Worm (Caenorhabditis elegans): Measurements from ENCODE around the gene Y25C1A.13.

Gene Y25C1A.13

ce11 chrII:3066401-3066800 lies 44.6 kb downstream of the Y25C1A.13 start:
- TF ChIP-seq egl-27 (tag; optimal IDR thresholded peaks at IDR 0.05) (no peak), irx-1 (tag; optimal IDR thresholded peaks at IDR 0.05) (no peak), sup-37 (GFP tag; optimal IDR thresholded peaks at IDR 0.05) (no peak), nhr-90 (tag; optimal IDR thresholded peaks at IDR 0.05; ENCODE audit: poor library complexity) (no peak), egl-13 (tag; optimal IDR thresholded peaks at IDR 0.05) (no peak), ces-1 (GFP tag; optimal IDR thresholded peaks at IDR 0.05) (no peak), lin-39 (tag; optimal IDR thresholded peaks at IDR 0.05) (no peak), nhr-76 (tag; optimal IDR thresholded peaks at IDR 0.05) (no peak), jun-1 (tag; optimal IDR thresholded peaks at IDR 0.05) (no peak), F16B12.6 (tag; optimal IDR thresholded peaks at IDR 0.05) (no peak), nhr-12 (tag; optimal IDR thresholded peaks at IDR 0.05) (no peak), grh-1 (GFP tag; IDR thresholded peaks at IDR 0.05) (no peak), ets-5 (GFP tag; IDR thresholded peaks at IDR 0.05) (no peak), hlh-17 (GFP tag; optimal IDR thresholded peaks at IDR 0.05; ENCODE audit: borderline replicate concordance) (no peak), xbp-1 (tag; optimal IDR thresholded peaks at IDR 0.05) (no peak), aly-2 (tag; optimal IDR thresholded peaks at IDR 0.05) (no peak), nhr-77 (tag; optimal IDR thresholded peaks at IDR 0.05) (no peak), dpl-1 (GFP tag; optimal IDR thresholded peaks at IDR 0.05) (no peak)

- TF ChIP-seq efl-1 (optimal IDR thresholded peaks at IDR 0.05): no peak
- peak in 1 of 2 experiments; percentile 90 for TF ChIP-seq efl-1 (GFP tag; optimal IDR thresholded peaks at IDR 0.05 in 1 of 2)
- no peak for TF ChIP-seq nhr-77 (tag; optimal IDR thresholded peaks at IDR 0.05)
- TF ChIP-seq nhr-85 (tag): peak; percentile 35
Observed at ce11 chrII:3065086-3065485, 46.0 kb downstream of the Y25C1A.13 start.

- TF ChIP-seq C34B4.2 (tag; optimal IDR thresholded peaks at IDR 0.05) (no peak), ets-5 (GFP tag; IDR thresholded peaks at IDR 0.05) (no peak), nhr-11 (tag; optimal IDR thresholded peaks at IDR 0.05) (no peak), nhr-71 (tag; optimal IDR thresholded peaks at IDR 0.05) (no peak), nhr-19 (GFP tag; conservative IDR thresholded peaks at IDR 0.05) (no peak), nhr-47 (tag; optimal IDR thresholded peaks at IDR 0.05) (no peak), efl-1 (optimal IDR thresholded peaks at IDR 0.05) (no peak), efl-1 (GFP tag; optimal IDR thresholded peaks at IDR 0.05 in 1 of 2) (no peak), tbx-2 (tag; optimal IDR thresholded peaks at IDR 0.05) (no peak), unc-130 (tag; optimal IDR thresholded peaks at IDR 0.05) (no peak), dsc-1 (tag; optimal IDR thresholded peaks at IDR 0.05) (no peak), nhr-76 (tag; optimal IDR thresholded peaks at IDR 0.05) (no peak), lin-13 (GFP tag; optimal IDR thresholded peaks at IDR 0.05) (no peak)
Observed at ce11 chrII:3064631-3065030, 46.4 kb downstream of the Y25C1A.13 start.

ce11 chrII:3063984-3064383 lies 47.1 kb downstream of the Y25C1A.13 start:
- TF ChIP-seq hlh-17 (GFP tag; optimal IDR thresholded peaks at IDR 0.05; ENCODE audit: borderline replicate concordance) (no peak), fos-1 (tag; optimal IDR thresholded peaks at IDR 0.05) (no peak), nhr-20 (tag; optimal IDR thresholded peaks at IDR 0.05) (no peak), pag-3 (tag; optimal IDR thresholded peaks at IDR 0.05; ENCODE audit: borderline replicate concordance, insufficient read depth) (no peak), ces-1 (GFP tag; optimal IDR thresholded peaks at IDR 0.05) (no peak), C16A3.4 (tag; optimal IDR thresholded peaks at IDR 0.05) (no peak), nhr-28 (tag; optimal IDR thresholded peaks at IDR 0.05) (no peak), aha-1 (tag; optimal IDR thresholded peaks at IDR 0.05) (no peak), dpl-1 (GFP tag; optimal IDR thresholded peaks at IDR 0.05) (no peak), egl-27 (tag; optimal IDR thresholded peaks at IDR 0.05) (no peak), lir-3 (tag; optimal IDR thresholded peaks at IDR 0.05; ENCODE audit: poor library complexity) (no peak), hpl-2 (GFP tag; optimal IDR thresholded peaks at IDR 0.05) (no peak), ceh-8 (GFP tag; optimal IDR thresholded peaks at IDR 0.05) (no peak), sptf-1 (tag; optimal IDR thresholded peaks at IDR 0.05) (no peak), snpc-4 (tag; optimal IDR thresholded peaks at IDR 0.05) (no peak)

Data from whole organism, L1 larva.